Fruit fly (Drosophila melanogaster): ENCODE results near the gene Ranbp21.
A peak's percentile ranks its signal among the peaks of the same experiment; 100 is the strongest.

Gene Ranbp21

dm6 chrX:19683040-19683875 lies 31.2 kb upstream of the Ranbp21 start, which contains the start of the genes dome and Ubqn (continued):
- TF ChIP-seq CG7963 (GFP tag; IDR thresholded peaks at IDR 0.05; ENCODE audit: partially characterized antibody) (peak; percentile 85), slp2 (GFP tag; optimal IDR thresholded peaks at IDR 0.05) (no peak), Hr78 (GFP tag; optimal IDR thresholded peaks at IDR 0.05) (no peak), CG9609 (GFP tag; optimal IDR thresholded peaks at IDR 0.05) (peak; percentile 28), yki (optimal IDR thresholded peaks at IDR 0.05) (peak; percentile 92), pum (GFP tag; optimal IDR thresholded peaks at IDR 0.05) (no peak), crc (GFP tag; optimal IDR thresholded peaks at IDR 0.05) (no peak), ttk (GFP tag; IDR thresholded peaks at IDR 0.05) (no peak), MESR4 (GFP tag; optimal IDR thresholded peaks at IDR 0.05) (peak; percentile 74), Atf6 (GFP tag; IDR thresholded peaks at IDR 0.05) (no peak), CG4730 (GFP tag; IDR thresholded peaks at IDR 0.05) (no peak), Atf-2 (GFP tag; optimal IDR thresholded peaks at IDR 0.05) (no peak), Xbp1 (GFP tag; optimal IDR thresholded peaks at IDR 0.05) (no peak), CG6813 (GFP tag; optimal IDR thresholded peaks at IDR 0.05) (no peak), Max (GFP tag; optimal IDR thresholded peaks at IDR 0.05) (peak; percentile 1), caup (GFP tag; optimal IDR thresholded peaks at IDR 0.05; ENCODE audit: severe bottlenecking) (no peak), CG13624 (GFP tag; optimal IDR thresholded peaks at IDR 0.05) (peak; percentile 56), CG11398 (GFP tag; optimal IDR thresholded peaks at IDR 0.05) (no peak), CG6689 (GFP tag; IDR thresholded peaks at IDR 0.05) (no peak), Tbp (GFP tag; optimal IDR thresholded peaks at IDR 0.05) (no peak), cad (GFP tag; optimal IDR thresholded peaks at IDR 0.05) (no peak), CG6791 (GFP tag; IDR thresholded peaks at IDR 0.05; ENCODE audit: partially characterized antibody) (peak; percentile 85), NfI (GFP tag; optimal IDR thresholded peaks at IDR 0.05) (no peak), CG11247 (GFP tag; IDR thresholded peaks at IDR 0.05) (no peak), CG12659 (GFP tag; optimal IDR thresholded peaks at IDR 0.05) (peak; percentile 79), CG1792 (GFP tag; optimal IDR thresholded peaks at IDR 0.05) (no peak), esg (GFP tag; conservative IDR thresholded peaks at IDR 0.05) (no peak), chm (GFP tag; IDR thresholded peaks at IDR 0.05) (peak; percentile 24; the same call in 1 of the 2 replicates), C15 (GFP tag; IDR thresholded peaks at IDR 0.05) (no peak), pzg (GFP tag; optimal IDR thresholded peaks at IDR 0.05) (peak; percentile 94), Adf1 (GFP tag; IDR thresholded peaks at IDR 0.05) (peak; percentile 28; the same call in 1 of the 2 replicates), CG15514 (GFP tag; optimal IDR thresholded peaks at IDR 0.05) (peak; percentile 60), pb (GFP tag; optimal IDR thresholded peaks at IDR 0.05) (no peak), Hmr (GFP tag; optimal IDR thresholded peaks at IDR 0.05) (peak; percentile 22), tgo (GFP tag; IDR thresholded peaks at IDR 0.05) (no peak), bigmax (GFP tag; optimal IDR thresholded peaks at IDR 0.05) (no peak), salm (tag; optimal IDR thresholded peaks at IDR 0.05) (no peak), Oaz (GFP tag; IDR thresholded peaks at IDR 0.05) (no peak), en (GFP tag; optimal IDR thresholded peaks at IDR 0.05) (no peak), Bdp1 (GFP tag; optimal IDR thresholded peaks at IDR 0.05) (no peak), Asciz (GFP tag; optimal IDR thresholded peaks at IDR 0.05) (no peak), maf-S (GFP tag; optimal IDR thresholded peaks at IDR 0.05) (no peak), CG8359 (GFP tag; optimal IDR thresholded peaks at IDR 0.05; ENCODE audit: borderline replicate concordance) (no peak), sna (GFP tag; IDR thresholded peaks at IDR 0.05; ENCODE audit: partially characterized antibody) (peak; percentile 88), mirr (GFP tag; optimal IDR thresholded peaks at IDR 0.05) (peak; percentile 4), E2f2 (GFP tag; IDR thresholded peaks at IDR 0.05) (peak; percentile 39), repo (GFP tag; optimal IDR thresholded peaks at IDR 0.05) (no peak), CG3838 (GFP tag; optimal IDR thresholded peaks at IDR 0.05) (no peak), Ptx1 (GFP tag; IDR thresholded peaks at IDR 0.05) (no peak), CG9797 (GFP tag; optimal IDR thresholded peaks at IDR 0.05) (peak; percentile 98)

Data from whole organism, embryonic.